Fruit fly (Drosophila melanogaster) whole organism, embryonic: ENCODE measurements around the gene CG34325.
A peak's percentile ranks its signal among the peaks of the same experiment; 100 is the strongest.

Experiments used
- Abd-B ChIP-seq: fragments of 200-800 bp; sonication (Bioruptor generic); optimal IDR thresholded peaks from 2 replicates; lab custom pipeline; 2018; ENCODE audit warnings: missing biosample characterization, mild to moderate bottlenecking, missing genetic modification characterization, moderate library complexity
- Bdp1 ChIP-seq: fragments of 200-800 bp; sonication (Bioruptor generic); optimal IDR thresholded peaks from 3 replicates; lab custom pipeline; 2016; ENCODE audit warnings: missing biosample characterization, missing genetic modification characterization
- CG11085 ChIP-seq: fragments of 200-800 bp; sonication (Bioruptor generic); IDR thresholded peaks from 2 replicates; pipeline ENCODE4 v1.3.6; 2022; ENCODE audit warnings: missing biosample characterization, missing genetic modification characterization
- CG11504 ChIP-seq: fragments of 200-800 bp; sonication (Bioruptor generic); optimal IDR thresholded peaks from 3 replicates; lab custom pipeline; 2019; ENCODE audit warnings: missing biosample characterization, mild to moderate bottlenecking, missing genetic modification characterization, moderate library complexity
- CG12219 ChIP-seq: fragments of 200-800 bp; sonication (Bioruptor generic); optimal IDR thresholded peaks from 3 replicates; lab custom pipeline; 2018; ENCODE audit warnings: missing biosample characterization, mild to moderate bottlenecking, missing genetic modification characterization
- CG15514 ChIP-seq: fragments of 200-800 bp; sonication (Bioruptor generic); optimal IDR thresholded peaks from 3 replicates; lab custom pipeline; 2017; ENCODE audit warnings: missing biosample characterization, missing genetic modification characterization, mild to moderate bottlenecking, moderate library complexity, missing genetic modification reagents
- CG17359 ChIP-seq: fragments of 200-800 bp; sonication (Bioruptor generic); optimal IDR thresholded peaks from 3 replicates; lab custom pipeline; 2018; ENCODE audit warnings: missing biosample characterization, mild to moderate bottlenecking, missing genetic modification characterization, moderate library complexity
- CG18011 ChIP-seq: fragments of 200-800 bp; sonication (Bioruptor generic); optimal IDR thresholded peaks from 2 replicates; lab custom pipeline; 2017; ENCODE audit warnings: missing biosample characterization, missing genetic modification characterization, mild to moderate bottlenecking, moderate library complexity, missing genotype
- CG18764 ChIP-seq: fragments of 200-800 bp; sonication (Bioruptor generic); optimal IDR thresholded peaks from 3 replicates; lab custom pipeline; 2016; ENCODE audit warnings: missing biosample characterization, missing genetic modification characterization
- CG3281 ChIP-seq: fragments of 200-800 bp; sonication (Bioruptor generic); optimal IDR thresholded peaks from 3 replicates; lab custom pipeline; 2017; ENCODE audit warnings: missing biosample characterization, mild to moderate bottlenecking, missing genetic modification characterization
- CG3995 ChIP-seq: fragments of 200-800 bp; sonication (Bioruptor generic); optimal IDR thresholded peaks from 3 replicates; lab custom pipeline; 2016; ENCODE audit warnings: missing biosample characterization, missing genetic modification characterization
- CG4617 ChIP-seq: fragments of 200-800 bp; sonication (Bioruptor generic); optimal IDR thresholded peaks from 3 replicates; lab custom pipeline; 2016; ENCODE audit warnings: missing biosample characterization, missing genetic modification characterization, borderline replicate concordance
- CG5245 ChIP-seq: fragments of 200-800 bp; sonication (Bioruptor generic); optimal IDR thresholded peaks from 3 replicates; lab custom pipeline; 2016; ENCODE audit warnings: missing biosample characterization, missing genetic modification characterization
- CG6791 ChIP-seq: fragments of 200-800 bp; sonication (Bioruptor generic); IDR thresholded peaks from 3 replicates; pipeline ENCODE4 v1.3.6; 2022; ENCODE audit warnings: missing biosample characterization, missing genetic modification characterization; ENCODE audit not compliant: partially characterized antibody
- CG7745 ChIP-seq: fragments of 200-800 bp; sonication (Bioruptor generic); optimal IDR thresholded peaks from 2 replicates; lab custom pipeline; 2018; ENCODE audit warnings: missing biosample characterization, mild to moderate bottlenecking, missing genetic modification characterization, moderate library complexity
- CG7786 ChIP-seq: fragments of 200-800 bp; sonication (Bioruptor generic); optimal IDR thresholded peaks from 2 replicates; lab custom pipeline; 2016; ENCODE audit warnings: missing biosample characterization, missing genetic modification characterization
- CG7839 ChIP-seq: fragments of 200-800 bp; sonication (Bioruptor generic); optimal IDR thresholded peaks from 3 replicates; lab custom pipeline; 2018; ENCODE audit warnings: missing biosample characterization, mild to moderate bottlenecking, missing genetic modification characterization, moderate library complexity
- CG8089 ChIP-seq: fragments of 200-800 bp; sonication (Bioruptor generic); optimal IDR thresholded peaks from 3 replicates; lab custom pipeline; 2016; ENCODE audit warnings: missing biosample characterization, missing genetic modification characterization
- CG8290 ChIP-seq, 3 experiments: fragments of 200-800 bp; sonication (Bioruptor generic); optimal IDR thresholded peaks; 2 replicates each; lab custom pipeline; 2016 to 2019; ENCODE audit warnings: missing biosample characterization in 3 of 3, missing genetic modification characterization in 3 of 3, mild to moderate bottlenecking in 2 of 3, moderate library complexity in 1 of 3
- CG8944 ChIP-seq: fragments of 200-800 bp; sonication (Bioruptor generic); optimal IDR thresholded peaks from 3 replicates; lab custom pipeline; 2016; ENCODE audit warnings: missing biosample characterization, missing genetic modification characterization
- HLH3B ChIP-seq: fragments of 200-800 bp; sonication (Bioruptor generic); IDR thresholded peaks from 2 replicates; pipeline ENCODE4 v1.3.6; 2022; ENCODE audit warnings: missing biosample characterization, missing genetic modification characterization
- HLHmδ ChIP-seq: fragments of 200-800 bp; sonication (Bioruptor generic); optimal IDR thresholded peaks from 2 replicates; lab custom pipeline; 2018; ENCODE audit warnings: missing biosample characterization, mild to moderate bottlenecking, missing genetic modification characterization, moderate library complexity
- MTF-1 ChIP-seq: fragments of 200-800 bp; sonication (Bioruptor generic); optimal IDR thresholded peaks from 2 replicates; lab custom pipeline; 2018; ENCODE audit warnings: missing biosample characterization, mild to moderate bottlenecking, missing genetic modification characterization, borderline replicate concordance
- Oli ChIP-seq: fragments of 200-800 bp; sonication (Bioruptor generic); optimal IDR thresholded peaks from 2 replicates; lab custom pipeline; 2018; ENCODE audit warnings: missing biosample characterization, mild to moderate bottlenecking, missing genetic modification characterization, moderate library complexity
- Rfx ChIP-seq: fragments of 200-800 bp; sonication (Bioruptor generic); IDR thresholded peaks from 2 replicates; pipeline ENCODE4 v1.3.6; 2022; ENCODE audit warnings: missing biosample characterization, missing genetic modification characterization
- Sin3A ChIP-seq: fragments of >200 bp; optimal IDR thresholded peaks from 2 replicates; lab custom pipeline; 2018
- Sox100B ChIP-seq: fragments of 200-800 bp; sonication (Bioruptor generic); optimal IDR thresholded peaks from 3 replicates; lab custom pipeline; 2018; ENCODE audit warnings: missing biosample characterization, mild to moderate bottlenecking, missing genetic modification characterization
- Sox102F ChIP-seq: fragments of 200-800 bp; sonication (Bioruptor generic); optimal IDR thresholded peaks from 2 replicates; lab custom pipeline; 2018; ENCODE audit warnings: missing biosample characterization, mild to moderate bottlenecking, missing genetic modification characterization, moderate library complexity
- Usf ChIP-seq: fragments of 200-800 bp; sonication (Bioruptor generic); optimal IDR thresholded peaks from 2 replicates; lab custom pipeline; 2017; ENCODE audit warnings: missing genotype, missing biosample characterization, missing genetic modification characterization
- Vsx1 ChIP-seq: fragments of 200-800 bp; sonication (Bioruptor generic); optimal IDR thresholded peaks from 2 replicates; lab custom pipeline; 2017; ENCODE audit warnings: missing biosample characterization, mild to moderate bottlenecking, missing genetic modification characterization, missing genetic modification reagents
- bsh ChIP-seq, 2 experiments: fragments of 200-800 bp; sonication (Bioruptor generic); optimal IDR thresholded peaks; 2 replicates each; lab custom pipeline; 2017 to 2018; ENCODE audit warnings: mild to moderate bottlenecking in 2 of 2, missing biosample characterization in 2 of 2, missing genetic modification characterization in 2 of 2, moderate library complexity in 1 of 2
- chif ChIP-seq, 2 experiments: fragments of 200-800 bp; sonication (Bioruptor generic); optimal IDR thresholded peaks; 3 replicates each; lab custom pipeline; 2016; ENCODE audit warnings: missing biosample characterization in 2 of 2, missing genetic modification characterization in 2 of 2
- chm ChIP-seq: fragments of 200-800 bp; sonication (Bioruptor generic); IDR thresholded peaks from 2 replicates; pipeline ENCODE4 v1.3.6; 2022; ENCODE audit warnings: missing biosample characterization, missing genetic modification characterization
- ci ChIP-seq: fragments of 200-800 bp; sonication (Bioruptor generic); IDR thresholded peaks from 3 replicates; pipeline ENCODE4 v1.3.6; 2022; ENCODE audit warnings: missing biosample characterization, missing genetic modification characterization
- croc ChIP-seq: fragments of 200-800 bp; sonication (Bioruptor generic); conservative IDR thresholded peaks from 3 replicates; pipeline ENCODE4 v1.3.6; 2022; ENCODE audit warnings: missing biosample characterization, missing genetic modification characterization
- emc ChIP-seq: fragments of 200-800 bp; sonication (Bioruptor generic); optimal IDR thresholded peaks from 2 replicates; lab custom pipeline; 2016; ENCODE audit warnings: missing biosample characterization, missing genetic modification characterization
- eyg ChIP-seq: fragments of 200-800 bp; sonication (Bioruptor generic); optimal IDR thresholded peaks from 3 replicates; lab custom pipeline; 2016; ENCODE audit warnings: missing biosample characterization, missing genetic modification characterization
- lilli ChIP-seq: fragments of 200-800 bp; sonication (Bioruptor generic); optimal IDR thresholded peaks from 3 replicates; lab custom pipeline; 2016; ENCODE audit warnings: missing biosample characterization, missing genetic modification characterization
- oc ChIP-seq: fragments of 200-800 bp; sonication (Bioruptor generic); optimal IDR thresholded peaks from 2 replicates; lab custom pipeline; 2018; ENCODE audit warnings: missing biosample characterization, mild to moderate bottlenecking, missing genetic modification characterization, moderate library complexity
- rib ChIP-seq: fragments of 200-800 bp; sonication (Bioruptor generic); IDR thresholded peaks from 2 replicates; pipeline ENCODE4 v1.3.6; 2022; ENCODE audit warnings: missing biosample characterization, missing genetic modification characterization
- run ChIP-seq: fragments of 200-800 bp; sonication (Bioruptor generic); optimal IDR thresholded peaks from 3 replicates; lab custom pipeline; 2018; ENCODE audit warnings: missing biosample characterization, mild to moderate bottlenecking, missing genetic modification characterization
- sens ChIP-seq: fragments of 200-800 bp; sonication (Bioruptor generic); peaks from one replicate; lab custom pipeline; 2016; ENCODE audit warnings: missing biosample characterization, missing genetic modification characterization
- slou ChIP-seq: fragments of 200-800 bp; sonication (Bioruptor generic); optimal IDR thresholded peaks from 3 replicates; lab custom pipeline; 2016; ENCODE audit warnings: missing biosample characterization, missing genetic modification characterization
- slp2 ChIP-seq: fragments of 200-800 bp; sonication (Bioruptor generic); optimal IDR thresholded peaks from 2 replicates; lab custom pipeline; 2016; ENCODE audit warnings: missing biosample characterization, missing genetic modification characterization
- sob ChIP-seq: fragments of 200-800 bp; sonication (Bioruptor generic); IDR thresholded peaks from 2 replicates; pipeline ENCODE4 v1.3.6; 2022; ENCODE audit warnings: missing biosample characterization, missing genetic modification characterization
- stc ChIP-seq: fragments of 200-800 bp; sonication (Bioruptor generic); IDR thresholded peaks from 2 replicates; pipeline ENCODE4 v1.3.6; 2022; ENCODE audit warnings: missing biosample characterization, missing genetic modification characterization
- tna ChIP-seq: fragments of 200-800 bp; sonication (Bioruptor generic); IDR thresholded peaks from 2 replicates; pipeline ENCODE4 v1.3.6; 2022; ENCODE audit warnings: missing biosample characterization, missing genetic modification characterization; ENCODE audit not compliant: partially characterized antibody
- ttk ChIP-seq: fragments of 200-800 bp; sonication (Bioruptor generic); IDR thresholded peaks from 2 replicates; pipeline ENCODE4 v2.1.2; 2022; ENCODE audit warnings: missing biosample characterization, missing genetic modification characterization
- tup ChIP-seq: fragments of 200-800 bp; sonication (Bioruptor generic); optimal IDR thresholded peaks from 2 replicates; lab custom pipeline; 2016; ENCODE audit warnings: missing biosample characterization, mild to moderate bottlenecking, missing genetic modification characterization, moderate library complexity
- unc-4 ChIP-seq: fragments of 200-800 bp; sonication (Bioruptor generic); IDR thresholded peaks from 2 replicates; pipeline ENCODE4 v1.3.6; 2022; ENCODE audit warnings: missing biosample characterization, missing genetic modification characterization; ENCODE audit not compliant: partially characterized antibody
- zf30C ChIP-seq: fragments of 200-800 bp; sonication (Bioruptor generic); optimal IDR thresholded peaks from 3 replicates; lab custom pipeline; 2018; ENCODE audit warnings: missing biosample characterization, mild to moderate bottlenecking, missing genetic modification characterization

The CG34325 gene

dm6 chrX:16670262-16670661 lies 50.9 kb downstream of the CG34325 start (continued):
- TF ChIP-seq Sox100B (GFP tag; lab: Kevin White, UChicago) (peak; percentile 38), ci (no peak), sens (GFP tag; lab: Kevin White, UChicago) (peak; percentile 87), CG17359 (tag; lab: Kevin White, UChicago) (no peak), CG11504 (tag; lab: Kevin White, UChicago) (peak; percentile 43), CG18764 (GFP tag; lab: Kevin White, UChicago) (no peak), CG7786 (GFP tag; lab: Kevin White, UChicago) (no peak), HLH3B (no peak), MTF-1 (GFP tag; lab: Kevin White, UChicago) (no peak), CG8290 (GFP tag; optimal IDR thresholded peaks at IDR 0.05; lab: Kevin White, UChicago) (no peak), CG8290 (tag; optimal IDR thresholded peaks at IDR 0.05; lab: Kevin White, UChicago) (no peak), CG7745 (no peak), emc (GFP tag; lab: Kevin White, UChicago) (no peak), Abd-B (GFP tag; lab: Kevin White, UChicago) (no peak), CG5245 (GFP tag; lab: Kevin White, UChicago) (no peak), CG4617 (GFP tag; lab: Kevin White, UChicago) (no peak), CG12219 (GFP tag; lab: Kevin White, UChicago) (no peak), Sox102F (peak; percentile 19), Sin3A (no peak), tup (no peak), zf30C (GFP tag; lab: Kevin White, UChicago) (no peak), stc (GFP tag; lab: Robert Waterston, UW) (no peak), eyg (no peak), Rfx (GFP tag; lab: Robert Waterston, UW) (no peak), CG15514 (GFP tag; lab: Kevin White, UChicago) (no peak), CG3281 (GFP tag; lab: Kevin White, UChicago) (no peak), run (tag; lab: Kevin White, UChicago) (no peak), tna (GFP tag; lab: Robert Waterston, UW) (no peak), CG11085 (GFP tag; lab: Robert Waterston, UW) (no peak), bsh (GFP tag; optimal IDR thresholded peaks at IDR 0.05; lab: Kevin White, UChicago) (peak in 1 of 2 experiments; percentile 5), Bdp1 (no peak), CG6791 (no peak), CG18011 (GFP tag; lab: Kevin White, UChicago) (no peak), oc (tag; lab: Kevin White, UChicago) (no peak), Oli (peak; percentile 29), sob (GFP tag; lab: Robert Waterston, UW) (no peak), lilli (GFP tag; lab: Kevin White, UChicago) (no peak), CG7839 (tag; lab: Kevin White, UChicago) (peak; percentile 31), croc (no peak), ttk (GFP tag; lab: Robert Waterston, UW) (no peak), CG8089 (GFP tag; lab: Kevin White, UChicago) (no peak), chif (GFP tag; optimal IDR thresholded peaks at IDR 0.05; lab: Kevin White, UChicago) (no peak), HLHmδ (GFP tag; lab: Kevin White, UChicago) (no peak), CG8944 (no peak), CG3995 (GFP tag; lab: Kevin White, UChicago) (no peak), rib (GFP tag; lab: Robert Waterston, UW) (no peak), unc-4 (no peak), chm (GFP tag; lab: Robert Waterston, UW) (no peak), slou (GFP tag; lab: Kevin White, UChicago) (no peak), Usf (GFP tag; lab: Kevin White, UChicago) (no peak), slp2 (GFP tag; lab: Kevin White, UChicago) (no peak), Vsx1 (GFP tag; lab: Kevin White, UChicago) (no peak)
